Worm (Caenorhabditis elegans) whole organism, midembryonic: ENCODE data around the gene T07F12.1.

Experiments
- T22C8.4 ChIP-seq: fragments of 200-800 bp; sonication (Bioruptor generic); IDR thresholded peaks from 2 replicates; pipeline ENCODE4 v1.3.6; 2022; ENCODE audit warnings: missing genetic modification characterization, missing compliant biosample characterization
- flt-1 ChIP-seq: fragments of 200-800 bp; sonication (Bioruptor generic); IDR thresholded peaks from 2 replicates; pipeline ENCODE4 v1.3.6; 2022; ENCODE audit warnings: missing genetic modification characterization, missing compliant biosample characterization
- med-1 ChIP-seq: sonication (generic microtip); optimal IDR thresholded peaks from 2 replicates; lab custom pipeline; 2017; ENCODE audit warnings: missing genetic modification characterization, mild to moderate bottlenecking, missing compliant biosample characterization, antibody characterized with exemption, missing genetic modification reagents; ENCODE audit not compliant: insufficient read depth
- ref-1 ChIP-seq: fragments of 200-800 bp; sonication (Bioruptor generic); conservative IDR thresholded peaks from 2 replicates; pipeline ENCODE4 v1.3.6; 2022; ENCODE audit warnings: missing genetic modification reagents, missing genetic modification characterization, missing compliant biosample characterization
- tab-1 ChIP-seq: fragments of 200-800 bp; sonication (Bioruptor generic); IDR thresholded peaks from 2 replicates; pipeline ENCODE4 v1.3.6; 2022; ENCODE audit warnings: missing genetic modification characterization, missing compliant biosample characterization
- ztf-23 ChIP-seq: fragments of 200-800 bp; sonication (Bioruptor generic); IDR thresholded peaks from 2 replicates; pipeline ENCODE4 v1.3.6; 2022; ENCODE audit warnings: missing genetic modification reagents, missing genetic modification characterization, missing compliant biosample characterization
- ztf-29 ChIP-seq: fragments of 200-800 bp; sonication (Bioruptor generic); IDR thresholded peaks from 2 replicates; pipeline ENCODE4 v1.3.6; 2022; ENCODE audit warnings: missing genetic modification reagents, missing genetic modification characterization, missing compliant biosample characterization

- TF ChIP-seq flt-1 (GFP tag; lab: Robert Waterston, UW) (no peak), tab-1 (GFP tag; lab: Robert Waterston, UW) (no peak), ref-1 (no peak), T22C8.4 (no peak), med-1 (GFP tag; lab: Kevin White, UChicago) (no peak), ztf-23 (GFP tag; lab: Robert Waterston, UW) (no peak), ztf-29 (GFP tag; lab: Robert Waterston, UW) (no peak)
These were observed 1.4 kb downstream of the T07F12.1 start for ce11 chrX:4895223-4895622.
